Worm (Caenorhabditis elegans) whole organism, young adult: ENCODE data around the gene ksr-1.

Source experiments
- B0336.3 ChIP-seq: fragments of 200-800 bp; sonication (Bioruptor generic); IDR thresholded peaks from 2 replicates; pipeline ENCODE4 v1.3.6; 2022; ENCODE audit warnings: missing genetic modification characterization, missing compliant biosample characterization
- D2030.7 ChIP-seq: fragments of 200-800 bp; sonication (Bioruptor generic); IDR thresholded peaks from 2 replicates; pipeline ENCODE4 v1.3.6; 2022; ENCODE audit warnings: missing genetic modification reagents, missing genetic modification characterization, missing compliant biosample characterization
- F39B2.1 ChIP-seq: fragments of 200-800 bp; sonication (Bioruptor generic); IDR thresholded peaks from 2 replicates; pipeline ENCODE4 v1.3.6; 2022; ENCODE audit warnings: missing genetic modification reagents, missing genetic modification characterization, missing compliant biosample characterization
- F55B11.4 ChIP-seq: sonication (generic microtip); optimal IDR thresholded peaks from 2 replicates; lab custom pipeline; 2016; ENCODE audit warnings: missing compliant biosample characterization, missing genetic modification characterization, borderline replicate concordance; ENCODE audit not compliant: insufficient read depth
- K11D2.4 ChIP-seq: fragments of 200-800 bp; sonication (Bioruptor generic); IDR thresholded peaks from 2 replicates; pipeline ENCODE4 v1.3.6; 2022; ENCODE audit warnings: missing genetic modification reagents, missing genetic modification characterization, missing compliant biosample characterization
- Y56A3A.18 ChIP-seq: fragments of 200-800 bp; sonication (Bioruptor generic); IDR thresholded peaks from 2 replicates; pipeline ENCODE4 v1.3.6; 2022; ENCODE audit warnings: missing genetic modification reagents, missing genetic modification characterization, missing compliant biosample characterization
- akir-1 ChIP-seq: fragments of 200-800 bp; sonication (Bioruptor generic); optimal IDR thresholded peaks from 2 replicates; lab custom pipeline; 2018; ENCODE audit warnings: mild to moderate bottlenecking, missing genetic modification characterization, moderate library complexity, missing compliant biosample characterization
- atf-7 ChIP-seq: sonication (generic microtip); optimal IDR thresholded peaks from 2 replicates; lab custom pipeline; 2017; ENCODE audit warnings: mild to moderate bottlenecking, missing genetic modification characterization, missing compliant biosample characterization
- attf-5 ChIP-seq: fragments of 200-800 bp; sonication (Bioruptor generic); optimal IDR thresholded peaks from 2 replicates; lab custom pipeline; 2018; ENCODE audit warnings: mild to moderate bottlenecking, missing genetic modification characterization, missing compliant biosample characterization
- ceh-27 ChIP-seq: fragments of 200-800 bp; sonication (Bioruptor generic); optimal IDR thresholded peaks from 2 replicates; lab custom pipeline; 2018; ENCODE audit warnings: mild to moderate bottlenecking, missing genetic modification characterization, moderate library complexity, missing compliant biosample characterization
- chd-7 ChIP-seq: sonication (generic microtip); optimal IDR thresholded peaks from 2 replicates; lab custom pipeline; 2016; ENCODE audit warnings: mild to moderate bottlenecking, missing genetic modification characterization, moderate library complexity, missing compliant biosample characterization
- die-1 ChIP-seq: sonication (generic microtip); optimal IDR thresholded peaks from 2 replicates; lab custom pipeline; 2016; ENCODE audit warnings: missing genotype, mild to moderate bottlenecking, missing genetic modification characterization, missing compliant biosample characterization
- egl-44 ChIP-seq: fragments of 200-800 bp; sonication (Bioruptor generic); IDR thresholded peaks from 2 replicates; pipeline ENCODE4 v1.3.6; 2022; ENCODE audit warnings: missing genetic modification reagents, missing genetic modification characterization, missing compliant biosample characterization
- egrh-3 ChIP-seq: fragments of 200-800 bp; sonication (Bioruptor generic); IDR thresholded peaks from 2 replicates; pipeline ENCODE4 v1.3.6; 2022; ENCODE audit warnings: missing genetic modification reagents, missing genetic modification characterization, missing compliant biosample characterization
- ekl-4 ChIP-seq: fragments of 200-800 bp; sonication (Bioruptor generic); IDR thresholded peaks from 2 replicates; pipeline ENCODE4 v1.3.6; 2022; ENCODE audit warnings: missing genetic modification reagents, missing genetic modification characterization, missing compliant biosample characterization
- ets-4 ChIP-seq: fragments of 200-800 bp; sonication (Bioruptor generic); optimal IDR thresholded peaks from 2 replicates; lab custom pipeline; 2018; ENCODE audit warnings: mild to moderate bottlenecking, missing genetic modification characterization, missing compliant biosample characterization
- hlh-26 ChIP-seq: fragments of 200-800 bp; sonication (Bioruptor generic); conservative IDR thresholded peaks from 2 replicates; pipeline ENCODE4 v1.3.6; 2022; ENCODE audit warnings: missing genetic modification reagents, missing genetic modification characterization, missing compliant biosample characterization
- hmg-1.2 ChIP-seq: fragments of 200-800 bp; sonication (Bioruptor generic); IDR thresholded peaks from 2 replicates; pipeline ENCODE4 v1.3.6; 2022; ENCODE audit warnings: missing genetic modification reagents, missing genetic modification characterization, missing compliant biosample characterization
- hrde-1 ChIP-seq: sonication (generic microtip); optimal IDR thresholded peaks from 2 replicates; lab custom pipeline; 2016; ENCODE audit warnings: missing genetic modification characterization, mild to moderate bottlenecking, missing compliant biosample characterization, moderate library complexity, missing genotype, missing genetic modification reagents, borderline replicate concordance
- hsf-1 ChIP-seq: fragments of 200-800 bp; sonication (Bioruptor generic); IDR thresholded peaks from 2 replicates; pipeline ENCODE4 v1.3.6; 2022; ENCODE audit warnings: missing genetic modification reagents, missing genetic modification characterization, missing compliant biosample characterization
- let-607 ChIP-seq, 2 experiments: fragments of 200-800 bp in 1 of 2; sonication (Bioruptor generic) in 1 of 2; sonication (generic microtip) in 1 of 2; optimal IDR thresholded peaks; 2 replicates each; lab custom pipeline; 2016 to 2018; ENCODE audit warnings: mild to moderate bottlenecking in 2 of 2, missing compliant biosample characterization in 2 of 2, missing genetic modification characterization in 2 of 2, moderate library complexity in 2 of 2, missing genotype in 1 of 2
- lin-40 ChIP-seq: sonication (generic microtip); optimal IDR thresholded peaks from 2 replicates; lab custom pipeline; 2016; ENCODE audit warnings: missing genetic modification characterization, mild to moderate bottlenecking, missing compliant biosample characterization, missing genotype, missing genetic modification reagents
- lsl-1 ChIP-seq: fragments of 200-800 bp; sonication (Bioruptor generic); optimal IDR thresholded peaks from 2 replicates; lab custom pipeline; 2018; ENCODE audit warnings: mild to moderate bottlenecking, missing genetic modification characterization, moderate library complexity, missing compliant biosample characterization
- madf-10 ChIP-seq: sonication (generic microtip); optimal IDR thresholded peaks from 2 replicates; lab custom pipeline; 2016; ENCODE audit warnings: mild to moderate bottlenecking, missing genetic modification characterization, missing compliant biosample characterization
- madf-3 ChIP-seq: fragments of 200-800 bp; sonication (Bioruptor generic); IDR thresholded peaks from 2 replicates; pipeline ENCODE4 v1.3.6; 2022; ENCODE audit warnings: missing genetic modification reagents, missing genetic modification characterization, missing compliant biosample characterization
- mcd-1 ChIP-seq: fragments of 200-800 bp; sonication (Bioruptor generic); IDR thresholded peaks from 2 replicates; pipeline ENCODE4 v1.3.6; 2022; ENCODE audit warnings: missing genetic modification reagents, missing genetic modification characterization, missing compliant biosample characterization
- nfyb-1 ChIP-seq: fragments of 200-800 bp; sonication (Bioruptor generic); IDR thresholded peaks from 2 replicates; pipeline ENCODE4 v1.3.6; 2022; ENCODE audit warnings: missing genetic modification reagents, missing genetic modification characterization, missing compliant biosample characterization
- nhr-27 ChIP-seq: fragments of 200-800 bp; sonication (Bioruptor generic); optimal IDR thresholded peaks from 2 replicates; lab custom pipeline; 2018; ENCODE audit warnings: mild to moderate bottlenecking, missing genetic modification characterization, moderate library complexity, missing compliant biosample characterization
- nhr-80 ChIP-seq: sonication (generic microtip); optimal IDR thresholded peaks from 2 replicates; lab custom pipeline; 2016; ENCODE audit warnings: missing genetic modification characterization, missing compliant biosample characterization
- repo-1 ChIP-seq: sonication (generic microtip); optimal IDR thresholded peaks from 2 replicates; lab custom pipeline; 2017; ENCODE audit warnings: mild to moderate bottlenecking, missing genetic modification characterization, missing compliant biosample characterization
- rpc-1 ChIP-seq, 2 experiments: fragments of 150-350 bp in 1 of 2; sonication (generic microtip) in 1 of 2; optimal IDR thresholded peaks; 2 replicates each; lab custom pipeline; 2014 to 2018; ENCODE audit warnings: missing biosample characterization in 1 of 2, missing genetic modification characterization in 1 of 2, missing genetic modification reagents in 1 of 2, missing genotype in 1 of 2
- snpc-4 ChIP-seq, 5 experiments: fragments of 150-350 bp in 1 of 5; sonication (generic microtip) in 4 of 5; optimal IDR thresholded peaks; 2 replicates each; lab custom pipeline; 2014 to 2018; ENCODE audit warnings: missing genetic modification characterization in 5 of 5, missing biosample characterization in 3 of 5, antibody characterized with exemption in 2 of 5, mild to moderate bottlenecking in 2 of 5, missing compliant biosample characterization in 2 of 5, missing genotype in 2 of 5, moderate library complexity in 2 of 5, missing genetic modification reagents in 1 of 5
- somi-1 ChIP-seq: fragments of 200-800 bp; sonication (Bioruptor generic); optimal IDR thresholded peaks from 2 replicates; lab custom pipeline; 2018; ENCODE audit warnings: mild to moderate bottlenecking, missing genetic modification characterization, missing compliant biosample characterization
- sptf-2 ChIP-seq: fragments of 200-800 bp; sonication (Bioruptor generic); optimal IDR thresholded peaks from 2 replicates; lab custom pipeline; 2018; ENCODE audit warnings: mild to moderate bottlenecking, missing genetic modification characterization, missing compliant biosample characterization
- tlf-1 ChIP-seq: fragments of 200-800 bp; sonication (Bioruptor generic); optimal IDR thresholded peaks from 2 replicates; lab custom pipeline; 2018; ENCODE audit warnings: mild to moderate bottlenecking, missing genetic modification characterization, missing compliant biosample characterization
- xnd-1 ChIP-seq: sonication (generic microtip); optimal IDR thresholded peaks from 2 replicates; lab custom pipeline; 2016; ENCODE audit warnings: missing genotype, missing genetic modification reagents, missing genetic modification characterization, missing compliant biosample characterization
- ztf-22 ChIP-seq: fragments of 200-800 bp; sonication (Bioruptor generic); optimal IDR thresholded peaks from 2 replicates; lab custom pipeline; 2018; ENCODE audit warnings: mild to moderate bottlenecking, missing genetic modification characterization, moderate library complexity, missing compliant biosample characterization
- ztf-26 ChIP-seq: sonication (generic microtip); optimal IDR thresholded peaks from 2 replicates; lab custom pipeline; 2017; ENCODE audit warnings: missing genetic modification characterization, missing compliant biosample characterization
- ztf-28 ChIP-seq: fragments of 200-800 bp; sonication (Bioruptor generic); IDR thresholded peaks from 2 replicates; pipeline ENCODE4 v1.3.6; 2022; ENCODE audit warnings: missing genetic modification reagents, missing genetic modification characterization, missing compliant biosample characterization
- ztf-6 ChIP-seq: fragments of 200-800 bp; sonication (Bioruptor generic); IDR thresholded peaks from 2 replicates; pipeline ENCODE4 v1.3.6; 2022; ENCODE audit warnings: missing genetic modification reagents, missing genetic modification characterization, missing compliant biosample characterization

Gene ksr-1

DNA sequence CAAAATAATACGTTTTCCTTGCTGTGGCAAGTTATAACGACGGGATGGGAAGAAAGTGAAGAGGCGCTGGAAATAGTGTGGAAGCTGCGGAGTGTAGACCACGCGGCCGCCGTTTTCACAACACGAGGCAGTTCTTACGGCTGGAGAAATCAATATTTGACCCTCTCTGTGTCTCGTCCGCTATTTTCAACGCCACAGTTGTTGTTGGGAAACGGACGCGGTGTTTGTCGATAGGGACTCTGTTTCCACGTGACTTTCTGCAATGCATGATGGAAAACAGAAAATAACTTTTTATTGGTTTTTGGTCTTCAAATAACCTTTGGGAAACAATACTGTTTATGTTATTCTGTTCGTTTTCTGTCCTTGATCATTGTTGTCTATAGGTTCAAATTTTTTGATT is 43.1 kb upstream of the ksr-1 start, which contains the start of gene K02A6.3 (continued):
- TF ChIP-seq egl-44 (GFP tag; lab: Robert Waterston, UW) (peak; percentile 79), madf-3 (GFP tag; lab: Robert Waterston, UW) (0 out of 2 replicates have a peak, but pooled peaks have one; percentile 37), attf-5 (GFP tag; lab: Kevin White, UChicago) (peak; percentile 76), tlf-1 (GFP tag; lab: Kevin White, UChicago) (peak; percentile 66), hmg-1.2 (peak; percentile 78), ekl-4 (peak; percentile 52; the same call in 1 of the 2 replicates), let-607 (tag; optimal IDR thresholded peaks at IDR 0.05; lab: Kevin White, UChicago) (peak; percentile 60 to 70), atf-7 (tag; lab: Kevin White, UChicago) (peak; percentile 74), hlh-26 (GFP tag; lab: Robert Waterston, UW) (no peak), hrde-1 (tag; lab: Kevin White, UChicago) (no peak), nfyb-1 (GFP tag; lab: Robert Waterston, UW) (peak; percentile 76), lsl-1 (GFP tag; lab: Kevin White, UChicago) (no peak), egrh-3 (GFP tag; lab: Robert Waterston, UW) (peak; percentile 39; the same call in 1 of the 2 replicates), nhr-80 (tag; lab: Kevin White, UChicago) (peak; percentile 92), ztf-28 (GFP tag; lab: Robert Waterston, UW) (no peak), lin-40 (tag; lab: Kevin White, UChicago) (peak; percentile 88), repo-1 (tag; lab: Kevin White, UChicago) (peak; percentile 57), F39B2.1 (GFP tag; lab: Robert Waterston, UW) (no peak), somi-1 (GFP tag; lab: Kevin White, UChicago) (peak; percentile 86), Y56A3A.18 (no peak), K11D2.4 (peak; percentile 63), rpc-1 (optimal IDR thresholded peaks at IDR 0.05; lab: Kevin White, UChicago) (no peak), rpc-1 (tag; optimal IDR thresholded peaks at IDR 0.05; lab: Kevin White, UChicago) (no peak), F55B11.4 (tag; lab: Kevin White, UChicago) (no peak), nhr-27 (no peak), ztf-26 (tag; lab: Kevin White, UChicago) (peak; percentile 90), hsf-1 (GFP tag; lab: Robert Waterston, UW) (0 out of 2 replicates have a peak, but pooled peaks have one; percentile 28), ceh-27 (GFP tag; lab: Kevin White, UChicago) (peak; percentile 74), akir-1 (GFP tag; lab: Kevin White, UChicago) (no peak), ets-4 (GFP tag; lab: Kevin White, UChicago) (peak; percentile 51), snpc-4 (GFP tag; optimal IDR thresholded peaks at IDR 0.05; lab: Kevin White, UChicago) (no peak), snpc-4 (tag; optimal IDR thresholded peaks at IDR 0.05; lab: Kevin White, UChicago) (peak in 2 of 4 experiments; percentile 51), die-1 (peak; percentile 2), mcd-1 (peak; percentile 54), ztf-22 (GFP tag; lab: Kevin White, UChicago) (peak; percentile 77), chd-7 (tag; lab: Kevin White, UChicago) (peak; percentile 79), D2030.7 (GFP tag; lab: Robert Waterston, UW) (no peak)

DNA sequence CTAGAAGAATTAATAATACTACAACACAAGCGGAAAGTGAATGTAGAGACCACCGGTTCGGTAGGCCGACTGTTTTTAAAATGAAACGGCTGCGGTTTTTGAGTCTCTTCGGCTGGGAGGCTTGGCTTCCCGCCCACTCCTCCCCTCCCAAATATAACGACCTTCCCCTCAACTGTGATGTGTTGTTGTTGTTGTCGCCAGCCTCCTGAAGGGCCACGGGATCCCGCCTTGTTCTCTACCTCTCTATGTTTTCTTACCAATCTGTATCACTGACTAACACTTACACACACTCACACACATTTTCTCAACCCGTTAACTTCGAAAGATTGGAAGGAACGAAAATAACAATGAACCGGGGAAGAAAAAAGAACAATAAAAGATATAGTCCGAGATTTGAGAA is 41.4 kb upstream of the ksr-1 start:
- TF ChIP-seq K11D2.4 (0 out of 2 replicates have a peak, but pooled peaks have one; percentile 14), xnd-1 (tag; lab: Kevin White, UChicago) (no peak), ztf-22 (GFP tag; lab: Kevin White, UChicago) (no peak), ztf-6 (GFP tag; lab: Robert Waterston, UW) (no peak), sptf-2 (GFP tag; lab: Kevin White, UChicago) (no peak), madf-10 (tag; lab: Kevin White, UChicago) (no peak), B0336.3 (no peak)
- TF ChIP-seq, all 124 proteins: peak for 1
